Worm (Caenorhabditis elegans) whole organism, young adult: ENCODE measurements around the gene gei-14.

Experiments used
- B0035.1 ChIP-seq: sonication (generic microtip); optimal IDR thresholded peaks from 2 replicates; lab custom pipeline; 2016; ENCODE audit warnings: missing genetic modification characterization, mild to moderate bottlenecking, missing compliant biosample characterization, missing genotype, missing genetic modification reagents
- F23B12.7 ChIP-seq: sonication (generic microtip); optimal IDR thresholded peaks from 2 replicates; lab custom pipeline; 2017; ENCODE audit warnings: missing genetic modification characterization, mild to moderate bottlenecking, missing compliant biosample characterization, antibody characterized with exemption, moderate library complexity; ENCODE audit not compliant: insufficient read depth
- F33H1.4 ChIP-seq: fragments of 200-800 bp; sonication (Bioruptor generic); IDR thresholded peaks from 2 replicates; pipeline ENCODE4 v1.3.6; 2022; ENCODE audit warnings: missing genetic modification reagents, missing genetic modification characterization, missing compliant biosample characterization
- F49E8.2 ChIP-seq: sonication (generic microtip); optimal IDR thresholded peaks from 3 replicates; lab custom pipeline; 2017; ENCODE audit warnings: missing genetic modification characterization, mild to moderate bottlenecking, missing compliant biosample characterization, antibody characterized with exemption, moderate library complexity; ENCODE audit not compliant: insufficient read depth
- F52B5.7 ChIP-seq: sonication (generic microtip); optimal IDR thresholded peaks from 2 replicates; lab custom pipeline; 2016; ENCODE audit warnings: mild to moderate bottlenecking, missing genetic modification characterization, missing compliant biosample characterization
- F55B11.4 ChIP-seq: sonication (generic microtip); optimal IDR thresholded peaks from 2 replicates; lab custom pipeline; 2016; ENCODE audit warnings: missing compliant biosample characterization, missing genetic modification characterization, borderline replicate concordance; ENCODE audit not compliant: insufficient read depth
- F57C9.4 ChIP-seq: sonication (generic microtip); optimal IDR thresholded peaks from 2 replicates; lab custom pipeline; 2017; ENCODE audit warnings: mild to moderate bottlenecking, missing genetic modification characterization, missing compliant biosample characterization
- K11D2.4 ChIP-seq: fragments of 200-800 bp; sonication (Bioruptor generic); IDR thresholded peaks from 2 replicates; pipeline ENCODE4 v1.3.6; 2022; ENCODE audit warnings: missing genetic modification reagents, missing genetic modification characterization, missing compliant biosample characterization
- K12H6.12 ChIP-seq: fragments of 200-800 bp; sonication (Bioruptor generic); optimal IDR thresholded peaks from 2 replicates; lab custom pipeline; 2018; ENCODE audit warnings: mild to moderate bottlenecking, missing genetic modification characterization, missing compliant biosample characterization
- T26A5.8 ChIP-seq: sonication (generic microtip); optimal IDR thresholded peaks from 2 replicates; lab custom pipeline; 2016; ENCODE audit warnings: missing genetic modification characterization, missing compliant biosample characterization
- Y53G8AR.9 ChIP-seq: fragments of 200-800 bp; sonication (Bioruptor generic); conservative IDR thresholded peaks from 2 replicates; pipeline ENCODE4 v1.3.6; 2022; ENCODE audit warnings: missing genetic modification reagents, missing genetic modification characterization, missing compliant biosample characterization
- Y95B8A.8 ChIP-seq: fragments of 200-800 bp; sonication (Bioruptor generic); IDR thresholded peaks from 2 replicates; pipeline ENCODE4 v1.3.6; 2022; ENCODE audit warnings: missing genetic modification reagents, missing genetic modification characterization, missing compliant biosample characterization
- ZK185.1 ChIP-seq: sonication (generic microtip); optimal IDR thresholded peaks from 2 replicates; lab custom pipeline; 2016; ENCODE audit warnings: mild to moderate bottlenecking, missing genetic modification characterization, missing compliant biosample characterization; ENCODE audit not compliant: poor library complexity, severe bottlenecking
- akir-1 ChIP-seq: fragments of 200-800 bp; sonication (Bioruptor generic); optimal IDR thresholded peaks from 2 replicates; lab custom pipeline; 2018; ENCODE audit warnings: mild to moderate bottlenecking, missing genetic modification characterization, moderate library complexity, missing compliant biosample characterization
- attf-5 ChIP-seq: fragments of 200-800 bp; sonication (Bioruptor generic); optimal IDR thresholded peaks from 2 replicates; lab custom pipeline; 2018; ENCODE audit warnings: mild to moderate bottlenecking, missing genetic modification characterization, missing compliant biosample characterization
- bed-1 ChIP-seq: fragments of 200-800 bp; sonication (Bioruptor generic); IDR thresholded peaks from 2 replicates; pipeline ENCODE4 v1.3.6; 2022; ENCODE audit warnings: missing genetic modification reagents, missing genetic modification characterization, missing compliant biosample characterization
- ccch-3 ChIP-seq: fragments of 200-800 bp; sonication (Bioruptor generic); optimal IDR thresholded peaks from 2 replicates; lab custom pipeline; 2018; ENCODE audit warnings: mild to moderate bottlenecking, missing genetic modification characterization, missing compliant biosample characterization
- cebp-1 ChIP-seq, 2 experiments: fragments of 200-800 bp in 1 of 2; sonication (Bioruptor generic) in 1 of 2; sonication (generic microtip) in 1 of 2; IDR thresholded peaks in 1 of 2; optimal IDR thresholded peaks in 1 of 2; 2 replicates each; pipeline versions ENCODE4 v1.3.6 to Lab custom; 2017 to 2022; ENCODE audit warnings: missing compliant biosample characterization in 2 of 2, missing genetic modification characterization in 2 of 2, mild to moderate bottlenecking in 1 of 2, missing genetic modification reagents in 1 of 2, moderate library complexity in 1 of 2
- chd-7 ChIP-seq: sonication (generic microtip); optimal IDR thresholded peaks from 2 replicates; lab custom pipeline; 2016; ENCODE audit warnings: mild to moderate bottlenecking, missing genetic modification characterization, moderate library complexity, missing compliant biosample characterization
- dox-1 ChIP-seq: fragments of 200-800 bp; sonication (Bioruptor generic); IDR thresholded peaks from 2 replicates; pipeline ENCODE4 v1.3.6; 2022; ENCODE audit warnings: missing genetic modification reagents, missing genetic modification characterization, missing compliant biosample characterization
- dpff-1 ChIP-seq: sonication (generic microtip); optimal IDR thresholded peaks from 2 replicates; lab custom pipeline; 2017; ENCODE audit warnings: mild to moderate bottlenecking, missing genetic modification characterization, missing compliant biosample characterization
- efl-1 ChIP-seq: fragments of 150-350 bp; optimal IDR thresholded peaks from 2 replicates; lab custom pipeline; 2014; ENCODE audit warnings: missing biosample characterization, missing genetic modification reagents, missing genetic modification characterization
- egl-18 ChIP-seq: fragments of 200-800 bp; sonication (Bioruptor generic); IDR thresholded peaks from 2 replicates; pipeline ENCODE4 v1.3.6; 2022; ENCODE audit warnings: missing genetic modification reagents, missing genetic modification characterization, missing compliant biosample characterization
- egrh-3 ChIP-seq: fragments of 200-800 bp; sonication (Bioruptor generic); IDR thresholded peaks from 2 replicates; pipeline ENCODE4 v1.3.6; 2022; ENCODE audit warnings: missing genetic modification reagents, missing genetic modification characterization, missing compliant biosample characterization
- fkh-3 ChIP-seq: sonication (generic microtip); optimal IDR thresholded peaks from 2 replicates; lab custom pipeline; 2016; ENCODE audit warnings: mild to moderate bottlenecking, missing genetic modification characterization, missing compliant biosample characterization
- hmg-1.2 ChIP-seq: fragments of 200-800 bp; sonication (Bioruptor generic); IDR thresholded peaks from 2 replicates; pipeline ENCODE4 v1.3.6; 2022; ENCODE audit warnings: missing genetic modification reagents, missing genetic modification characterization, missing compliant biosample characterization
- lin-35 ChIP-seq, 3 experiments: fragments of 150-350 bp in 2 of 3; sonication (generic microtip) in 1 of 3; optimal IDR thresholded peaks; 2 replicates each; lab custom pipeline; 2014 to 2018; ENCODE audit warnings: missing biosample characterization in 3 of 3, missing genetic modification characterization in 3 of 3, missing genetic modification reagents in 3 of 3
- lin-40 ChIP-seq: sonication (generic microtip); optimal IDR thresholded peaks from 2 replicates; lab custom pipeline; 2016; ENCODE audit warnings: missing genetic modification characterization, mild to moderate bottlenecking, missing compliant biosample characterization, missing genotype, missing genetic modification reagents
- lin-54 ChIP-seq: fragments of 200-800 bp; sonication (Bioruptor generic); optimal IDR thresholded peaks from 2 replicates; lab custom pipeline; 2018; ENCODE audit warnings: mild to moderate bottlenecking, missing genetic modification characterization, missing compliant biosample characterization
- lsy-27 ChIP-seq: sonication (generic microtip); optimal IDR thresholded peaks from 2 replicates; lab custom pipeline; 2017; ENCODE audit warnings: missing genetic modification characterization, mild to moderate bottlenecking, missing compliant biosample characterization, antibody characterized with exemption, missing genotype, borderline replicate concordance; ENCODE audit not compliant: insufficient read depth
- madf-3 ChIP-seq: fragments of 200-800 bp; sonication (Bioruptor generic); IDR thresholded peaks from 2 replicates; pipeline ENCODE4 v1.3.6; 2022; ENCODE audit warnings: missing genetic modification reagents, missing genetic modification characterization, missing compliant biosample characterization
- madf-8 ChIP-seq: fragments of 200-800 bp; sonication (Bioruptor generic); conservative IDR thresholded peaks from 2 replicates; pipeline ENCODE4 v1.3.6; 2022; ENCODE audit warnings: missing genetic modification reagents, missing genetic modification characterization, missing compliant biosample characterization
- mcd-1 ChIP-seq: fragments of 200-800 bp; sonication (Bioruptor generic); IDR thresholded peaks from 2 replicates; pipeline ENCODE4 v1.3.6; 2022; ENCODE audit warnings: missing genetic modification reagents, missing genetic modification characterization, missing compliant biosample characterization
- nfya-2 ChIP-seq: fragments of 200-800 bp; sonication (Bioruptor generic); IDR thresholded peaks from 2 replicates; pipeline ENCODE4 v1.3.6; 2022; ENCODE audit warnings: missing genetic modification reagents, missing genetic modification characterization, missing compliant biosample characterization
- repo-1 ChIP-seq: sonication (generic microtip); optimal IDR thresholded peaks from 2 replicates; lab custom pipeline; 2017; ENCODE audit warnings: mild to moderate bottlenecking, missing genetic modification characterization, missing compliant biosample characterization
- snpc-1.3 ChIP-seq: sonication (generic microtip); optimal IDR thresholded peaks from 2 replicates; lab custom pipeline; 2017; ENCODE audit warnings: missing genetic modification characterization, mild to moderate bottlenecking, missing compliant biosample characterization, antibody characterized with exemption, moderate library complexity, missing genotype, missing genetic modification reagents; ENCODE audit not compliant: insufficient read depth
- snpc-3.4 ChIP-seq: sonication (generic microtip); optimal IDR thresholded peaks from 2 replicates; lab custom pipeline; 2017; ENCODE audit warnings: missing genetic modification characterization, mild to moderate bottlenecking, missing compliant biosample characterization, antibody characterized with exemption, moderate library complexity, missing genotype, missing genetic modification reagents
- snpc-4 ChIP-seq, 5 experiments: fragments of 150-350 bp in 1 of 5; sonication (generic microtip) in 4 of 5; optimal IDR thresholded peaks; 2 replicates each; lab custom pipeline; 2014 to 2018; ENCODE audit warnings: missing genetic modification characterization in 5 of 5, missing biosample characterization in 3 of 5, antibody characterized with exemption in 2 of 5, mild to moderate bottlenecking in 2 of 5, missing compliant biosample characterization in 2 of 5, missing genotype in 2 of 5, moderate library complexity in 2 of 5, missing genetic modification reagents in 1 of 5
- sptf-2 ChIP-seq: fragments of 200-800 bp; sonication (Bioruptor generic); optimal IDR thresholded peaks from 2 replicates; lab custom pipeline; 2018; ENCODE audit warnings: mild to moderate bottlenecking, missing genetic modification characterization, missing compliant biosample characterization
- tbp1 ChIP-seq: fragments of 200-800 bp; sonication (Bioruptor generic); optimal IDR thresholded peaks from 2 replicates; lab custom pipeline; 2018; ENCODE audit warnings: mild to moderate bottlenecking, missing genetic modification characterization, missing compliant biosample characterization
- unc-62 ChIP-seq: fragments of 150-350 bp; optimal IDR thresholded peaks from 2 replicates; lab custom pipeline; 2014; ENCODE audit warnings: missing biosample characterization, missing genetic modification reagents, missing genetic modification characterization
- xnd-1 ChIP-seq: sonication (generic microtip); optimal IDR thresholded peaks from 2 replicates; lab custom pipeline; 2016; ENCODE audit warnings: missing genotype, missing genetic modification reagents, missing genetic modification characterization, missing compliant biosample characterization
- ztf-3 ChIP-seq: fragments of 200-800 bp; sonication (Bioruptor generic); optimal IDR thresholded peaks from 2 replicates; lab custom pipeline; 2018; ENCODE audit warnings: mild to moderate bottlenecking, missing genetic modification characterization, missing compliant biosample characterization
- ztf-6 ChIP-seq: fragments of 200-800 bp; sonication (Bioruptor generic); IDR thresholded peaks from 2 replicates; pipeline ENCODE4 v1.3.6; 2022; ENCODE audit warnings: missing genetic modification reagents, missing genetic modification characterization, missing compliant biosample characterization

The gei-14 gene

ce11 chrII:8276057-8276456 is at the start of gene gei-14, which contains the start of gene slc-25A32 (continued):
- TF ChIP-seq lin-35 (GFP tag; optimal IDR thresholded peaks at IDR 0.05; lab: Kevin White, UChicago) (peak; percentile 50 to 75 (median 65)), sptf-2 (GFP tag; lab: Kevin White, UChicago) (no peak), F57C9.4 (no peak), madf-8 (GFP tag; lab: Robert Waterston, UW) (peak; percentile 84), snpc-1.3 (no peak), Y53G8AR.9 (0 out of 2 replicates have a peak, but pooled peaks have one; percentile 16), ztf-3 (GFP tag; lab: Kevin White, UChicago) (no peak), efl-1 (GFP tag; lab: Kevin White, UChicago) (peak; percentile 88), F52B5.7 (tag; lab: Kevin White, UChicago) (no peak), snpc-3.4 (tag; lab: Kevin White, UChicago) (peak; percentile 92), xnd-1 (peak; percentile 75), ccch-3 (GFP tag; lab: Kevin White, UChicago) (no peak), cebp-1 (GFP tag; IDR thresholded peaks at IDR 0.05; lab: Robert Waterston, UW) (no peak), cebp-1 (tag; optimal IDR thresholded peaks at IDR 0.05; lab: Kevin White, UChicago) (peak; percentile 30), F49E8.2 (tag; lab: Kevin White, UChicago) (peak; percentile 90), dox-1 (GFP tag; lab: Robert Waterston, UW) (peak; percentile 73), repo-1 (tag; lab: Kevin White, UChicago) (no peak), lin-40 (tag; lab: Kevin White, UChicago) (no peak), egrh-3 (GFP tag; lab: Robert Waterston, UW) (no peak), akir-1 (no peak), bed-1 (GFP tag; lab: Robert Waterston, UW) (no peak), T26A5.8 (tag; lab: Kevin White, UChicago) (no peak), egl-18 (no peak), fkh-3 (tag; lab: Kevin White, UChicago) (no peak), Y95B8A.8 (GFP tag; lab: Robert Waterston, UW) (no peak), K11D2.4 (no peak), lsy-27 (tag; lab: Kevin White, UChicago) (no peak), tbp1 (peak; percentile 35)

ce11 chrII:8325002-8325539 is 49.0 kb upstream of the gei-14 start, which contains the start of the genes ran-3 and C26D10.3:
TSS of gene ran-3 (minus strand) at chrII:8325052.
TSS of gene C26D10.3 (plus strand) at chrII:8325386.
- peak; percentile 23; the same call in 1 of the 2 replicates for TF ChIP-seq hmg-1.2 (GFP tag; lab: Robert Waterston, UW)
- TF ChIP-seq madf-3 (GFP tag; lab: Robert Waterston, UW) = 0 out of 2 replicates have a peak, but pooled peaks have one; percentile 10
- no peak for TF ChIP-seq chd-7 (tag; lab: Kevin White, UChicago)
- peak; percentile 46 for TF ChIP-seq ZK185.1 (tag; lab: Kevin White, UChicago)
- 0 out of 2 replicates have a peak, but pooled peaks have one; percentile 16 for TF ChIP-seq mcd-1 (GFP tag; lab: Robert Waterston, UW)
- no peak for TF ChIP-seq unc-62 (GFP tag; lab: Kevin White, UChicago)
- TF ChIP-seq F33H1.4 = peak; percentile 19; the same call in 1 of the 2 replicates
- no peak for TF ChIP-seq nfya-2 (GFP tag; lab: Robert Waterston, UW)
- TF ChIP-seq F55B11.4 = no peak
- TF ChIP-seq K12H6.12 (tag; lab: Kevin White, UChicago) = no peak
- peak; percentile 49 for TF ChIP-seq attf-5 (GFP tag; lab: Kevin White, UChicago)
- TF ChIP-seq lin-35 (GFP tag; optimal IDR thresholded peaks at IDR 0.05; lab: Kevin White, UChicago) = peak in 1 of 3 experiments; percentile 30
- TF ChIP-seq K11D2.4 = no peak
- TF ChIP-seq snpc-4 (GFP tag; optimal IDR thresholded peaks at IDR 0.05; lab: Kevin White, UChicago) = no peak
- TF ChIP-seq snpc-4 (tag; optimal IDR thresholded peaks at IDR 0.05; lab: Kevin White, UChicago) = peak in 1 of 4 experiments; percentile 5
- TF ChIP-seq ztf-6 = no peak
- peak; percentile 61 for TF ChIP-seq lin-54 (GFP tag; lab: Kevin White, UChicago)
- TF ChIP-seq cebp-1 (GFP tag; IDR thresholded peaks at IDR 0.05; lab: Robert Waterston, UW) = no peak
- TF ChIP-seq cebp-1 (tag; optimal IDR thresholded peaks at IDR 0.05; lab: Kevin White, UChicago) = peak; percentile 43
- no peak for TF ChIP-seq dpff-1 (tag; lab: Kevin White, UChicago)
- peak; percentile 24 for TF ChIP-seq F23B12.7 (tag; lab: Kevin White, UChicago)
- TF ChIP-seq B0035.1 (tag; lab: Kevin White, UChicago) = no peak
- no peak for TF ChIP-seq Y53G8AR.9
